Worm (Caenorhabditis elegans) whole organism, late embryonic: ENCODE data around the gene grl-20.

ENCODE experiments used
- C38D4.7 ChIP-seq: fragments of 200-800 bp; sonication (Bioruptor generic); optimal IDR thresholded peaks from 2 replicates; lab custom pipeline; 2018; ENCODE audit warnings: mild to moderate bottlenecking, missing genetic modification characterization, moderate library complexity, missing compliant biosample characterization
- ceh-14 ChIP-seq: sonication (generic microtip); optimal IDR thresholded peaks from 2 replicates; lab custom pipeline; 2016; ENCODE audit warnings: missing genotype, missing genetic modification characterization, missing compliant biosample characterization
- fkh-10 ChIP-seq: fragments of 150-350 bp; optimal IDR thresholded peaks from 2 replicates; lab custom pipeline; 2014; ENCODE audit warnings: missing biosample characterization, missing genetic modification reagents, missing genetic modification characterization
- pha-4 ChIP-seq: fragments of 150-350 bp; optimal IDR thresholded peaks from 2 replicates; lab custom pipeline; 2018; ENCODE audit warnings: missing biosample characterization, missing genetic modification reagents, missing genetic modification characterization
- tbx-2 ChIP-seq: sonication (generic microtip); optimal IDR thresholded peaks from 2 replicates; lab custom pipeline; 2016; ENCODE audit warnings: missing genetic modification characterization, missing compliant biosample characterization

DNA sequence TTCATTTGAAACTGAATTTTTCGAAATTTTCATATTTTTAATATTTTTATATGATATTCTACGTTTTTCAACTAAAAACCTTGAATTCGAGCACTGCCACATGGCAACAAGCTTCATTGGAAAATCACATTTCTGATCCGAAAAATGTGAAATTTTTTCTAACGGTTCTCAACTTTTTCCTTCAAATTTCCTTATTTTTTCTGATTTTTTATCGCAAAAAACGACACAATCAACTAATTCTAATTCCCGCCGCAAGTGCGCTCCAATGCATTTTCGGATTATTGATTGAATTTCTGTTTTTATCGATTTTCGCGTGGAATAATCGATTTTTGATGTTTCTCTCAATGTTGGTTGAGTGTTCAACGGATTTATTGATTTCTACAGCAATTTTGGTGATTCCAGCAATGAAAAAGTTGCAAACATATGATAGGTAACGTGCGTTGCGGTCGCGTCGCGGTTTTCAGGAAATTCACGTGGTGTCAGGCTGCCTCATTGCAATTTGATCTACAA, 4.8 kb upstream of the grl-20 start, which contains the start of gene C23H5.12:
- TF ChIP-seq C38D4.7 (GFP tag; lab: Kevin White, UChicago) (no peak), pha-4 (tag; lab: Kevin White, UChicago) (no peak), ceh-14 (tag; lab: Kevin White, UChicago) (no peak), fkh-10 (no peak), tbx-2 (tag; lab: Kevin White, UChicago) (no peak)
